Fruit fly (Drosophila melanogaster): ENCODE results near the gene CG13361.

dm6 chrX:766094-766493 is 12.6 kb upstream of the CG13361 start:
- TF ChIP-seq dmrt93B (GFP tag; optimal IDR thresholded peaks at IDR 0.05) (no peak), Myc (optimal IDR thresholded peaks at IDR 0.05) (no peak), Hr83 (GFP tag; optimal IDR thresholded peaks at IDR 0.05; ENCODE audit: poor library complexity, severe bottlenecking) (no peak), rgr (GFP tag; optimal IDR thresholded peaks at IDR 0.05) (no peak), usp (GFP tag; optimal IDR thresholded peaks at IDR 0.05) (no peak), h (GFP tag; optimal IDR thresholded peaks at IDR 0.05) (no peak), Hnf4 (GFP tag; optimal IDR thresholded peaks at IDR 0.05) (no peak), sage (GFP tag; optimal IDR thresholded peaks at IDR 0.05) (no peak), br (GFP tag; optimal IDR thresholded peaks at IDR 0.05) (no peak), Sp1 (GFP tag; optimal IDR thresholded peaks at IDR 0.05) (no peak), CG9705 (GFP tag; optimal IDR thresholded peaks at IDR 0.05) (no peak), jim (GFP tag; optimal IDR thresholded peaks at IDR 0.05) (no peak), pan (optimal IDR thresholded peaks at IDR 0.05) (no peak), Mio (GFP tag; optimal IDR thresholded peaks at IDR 0.05) (no peak)

Data from whole organism, wandering third instar larva.